Worm (Caenorhabditis elegans) whole organism, young adult: ENCODE measurements around the gene nhr-129.

Source experiments
- B0035.1 ChIP-seq: sonication (generic microtip); optimal IDR thresholded peaks from 2 replicates; lab custom pipeline; 2016; ENCODE audit warnings: missing genetic modification characterization, mild to moderate bottlenecking, missing compliant biosample characterization, missing genotype, missing genetic modification reagents
- B0261.1 ChIP-seq: sonication (generic microtip); optimal IDR thresholded peaks from 2 replicates; lab custom pipeline; 2016; ENCODE audit warnings: mild to moderate bottlenecking, missing genetic modification characterization, moderate library complexity, missing compliant biosample characterization
- D2030.7 ChIP-seq: fragments of 200-800 bp; sonication (Bioruptor generic); IDR thresholded peaks from 2 replicates; pipeline ENCODE4 v1.3.6; 2022; ENCODE audit warnings: missing genetic modification reagents, missing genetic modification characterization, missing compliant biosample characterization
- K12H6.12 ChIP-seq: fragments of 200-800 bp; sonication (Bioruptor generic); optimal IDR thresholded peaks from 2 replicates; lab custom pipeline; 2018; ENCODE audit warnings: mild to moderate bottlenecking, missing genetic modification characterization, missing compliant biosample characterization
- T07F8.4 ChIP-seq: sonication (generic microtip); optimal IDR thresholded peaks from 2 replicates; lab custom pipeline; 2016; ENCODE audit warnings: mild to moderate bottlenecking, missing genetic modification characterization, moderate library complexity, missing compliant biosample characterization
- Y56A3A.18 ChIP-seq: fragments of 200-800 bp; sonication (Bioruptor generic); IDR thresholded peaks from 2 replicates; pipeline ENCODE4 v1.3.6; 2022; ENCODE audit warnings: missing genetic modification reagents, missing genetic modification characterization, missing compliant biosample characterization
- Y95B8A.8 ChIP-seq: fragments of 200-800 bp; sonication (Bioruptor generic); IDR thresholded peaks from 2 replicates; pipeline ENCODE4 v1.3.6; 2022; ENCODE audit warnings: missing genetic modification reagents, missing genetic modification characterization, missing compliant biosample characterization
- athp-1 ChIP-seq: sonication (generic microtip); optimal IDR thresholded peaks from 2 replicates; lab custom pipeline; 2017; ENCODE audit warnings: mild to moderate bottlenecking, missing genetic modification characterization, missing compliant biosample characterization
- attf-5 ChIP-seq: fragments of 200-800 bp; sonication (Bioruptor generic); optimal IDR thresholded peaks from 2 replicates; lab custom pipeline; 2018; ENCODE audit warnings: mild to moderate bottlenecking, missing genetic modification characterization, missing compliant biosample characterization
- cebp-1 ChIP-seq, 2 experiments: fragments of 200-800 bp in 1 of 2; sonication (Bioruptor generic) in 1 of 2; sonication (generic microtip) in 1 of 2; IDR thresholded peaks in 1 of 2; optimal IDR thresholded peaks in 1 of 2; 2 replicates each; pipeline versions ENCODE4 v1.3.6 to Lab custom; 2017 to 2022; ENCODE audit warnings: missing compliant biosample characterization in 2 of 2, missing genetic modification characterization in 2 of 2, mild to moderate bottlenecking in 1 of 2, missing genetic modification reagents in 1 of 2, moderate library complexity in 1 of 2
- dpff-1 ChIP-seq: sonication (generic microtip); optimal IDR thresholded peaks from 2 replicates; lab custom pipeline; 2017; ENCODE audit warnings: mild to moderate bottlenecking, missing genetic modification characterization, missing compliant biosample characterization
- efl-1 ChIP-seq: fragments of 150-350 bp; optimal IDR thresholded peaks from 2 replicates; lab custom pipeline; 2014; ENCODE audit warnings: missing biosample characterization, missing genetic modification reagents, missing genetic modification characterization
- ekl-4 ChIP-seq: fragments of 200-800 bp; sonication (Bioruptor generic); IDR thresholded peaks from 2 replicates; pipeline ENCODE4 v1.3.6; 2022; ENCODE audit warnings: missing genetic modification reagents, missing genetic modification characterization, missing compliant biosample characterization
- fkh-3 ChIP-seq: sonication (generic microtip); optimal IDR thresholded peaks from 2 replicates; lab custom pipeline; 2016; ENCODE audit warnings: mild to moderate bottlenecking, missing genetic modification characterization, missing compliant biosample characterization
- hlh-26 ChIP-seq: fragments of 200-800 bp; sonication (Bioruptor generic); conservative IDR thresholded peaks from 2 replicates; pipeline ENCODE4 v1.3.6; 2022; ENCODE audit warnings: missing genetic modification reagents, missing genetic modification characterization, missing compliant biosample characterization
- hmg-1.2 ChIP-seq: fragments of 200-800 bp; sonication (Bioruptor generic); IDR thresholded peaks from 2 replicates; pipeline ENCODE4 v1.3.6; 2022; ENCODE audit warnings: missing genetic modification reagents, missing genetic modification characterization, missing compliant biosample characterization
- hsf-1 ChIP-seq: fragments of 200-800 bp; sonication (Bioruptor generic); IDR thresholded peaks from 2 replicates; pipeline ENCODE4 v1.3.6; 2022; ENCODE audit warnings: missing genetic modification reagents, missing genetic modification characterization, missing compliant biosample characterization
- lin-35 ChIP-seq, 3 experiments: fragments of 150-350 bp in 2 of 3; sonication (generic microtip) in 1 of 3; optimal IDR thresholded peaks; 2 replicates each; lab custom pipeline; 2014 to 2018; ENCODE audit warnings: missing biosample characterization in 3 of 3, missing genetic modification characterization in 3 of 3, missing genetic modification reagents in 3 of 3
- lin-40 ChIP-seq: sonication (generic microtip); optimal IDR thresholded peaks from 2 replicates; lab custom pipeline; 2016; ENCODE audit warnings: missing genetic modification characterization, mild to moderate bottlenecking, missing compliant biosample characterization, missing genotype, missing genetic modification reagents
- lir-1 ChIP-seq: fragments of 200-800 bp; sonication (Bioruptor generic); conservative IDR thresholded peaks from 2 replicates; pipeline ENCODE4 v1.3.6; 2022; ENCODE audit warnings: missing genetic modification reagents, missing genetic modification characterization, missing compliant biosample characterization
- lsl-1 ChIP-seq: fragments of 200-800 bp; sonication (Bioruptor generic); optimal IDR thresholded peaks from 2 replicates; lab custom pipeline; 2018; ENCODE audit warnings: mild to moderate bottlenecking, missing genetic modification characterization, moderate library complexity, missing compliant biosample characterization
- madf-3 ChIP-seq: fragments of 200-800 bp; sonication (Bioruptor generic); IDR thresholded peaks from 2 replicates; pipeline ENCODE4 v1.3.6; 2022; ENCODE audit warnings: missing genetic modification reagents, missing genetic modification characterization, missing compliant biosample characterization
- madf-6 ChIP-seq: fragments of 200-800 bp; sonication (Bioruptor generic); IDR thresholded peaks from 2 replicates; pipeline ENCODE4 v1.3.6; 2022; ENCODE audit warnings: missing genetic modification reagents, missing genetic modification characterization, missing compliant biosample characterization
- nhr-120 ChIP-seq: fragments of 200-800 bp; sonication (Bioruptor generic); IDR thresholded peaks from 2 replicates; pipeline ENCODE4 v1.3.6; 2022; ENCODE audit warnings: missing genetic modification characterization, missing compliant biosample characterization
- nhr-90 ChIP-seq: sonication (generic microtip); optimal IDR thresholded peaks from 2 replicates; lab custom pipeline; 2016; ENCODE audit warnings: missing genotype, mild to moderate bottlenecking, missing genetic modification characterization, missing compliant biosample characterization
- rcor-1 ChIP-seq: fragments of 200-800 bp; sonication (Bioruptor generic); IDR thresholded peaks from 2 replicates; pipeline ENCODE4 v1.3.6; 2022; ENCODE audit warnings: missing genetic modification reagents, missing genetic modification characterization, missing compliant biosample characterization
- rpc-1 ChIP-seq, 2 experiments: fragments of 150-350 bp in 1 of 2; sonication (generic microtip) in 1 of 2; optimal IDR thresholded peaks; 2 replicates each; lab custom pipeline; 2014 to 2018; ENCODE audit warnings: missing biosample characterization in 1 of 2, missing genetic modification characterization in 1 of 2, missing genetic modification reagents in 1 of 2, missing genotype in 1 of 2
- sdz-38 ChIP-seq: sonication (generic microtip); optimal IDR thresholded peaks from 2 replicates; lab custom pipeline; 2016; ENCODE audit warnings: missing genotype, missing genetic modification characterization, missing compliant biosample characterization
- snpc-1.3 ChIP-seq: sonication (generic microtip); optimal IDR thresholded peaks from 2 replicates; lab custom pipeline; 2017; ENCODE audit warnings: missing genetic modification characterization, mild to moderate bottlenecking, missing compliant biosample characterization, antibody characterized with exemption, moderate library complexity, missing genotype, missing genetic modification reagents; ENCODE audit not compliant: insufficient read depth
- snpc-4 ChIP-seq, 5 experiments: fragments of 150-350 bp in 1 of 5; sonication (generic microtip) in 4 of 5; optimal IDR thresholded peaks; 2 replicates each; lab custom pipeline; 2014 to 2018; ENCODE audit warnings: missing genetic modification characterization in 5 of 5, missing biosample characterization in 3 of 5, antibody characterized with exemption in 2 of 5, mild to moderate bottlenecking in 2 of 5, missing compliant biosample characterization in 2 of 5, missing genotype in 2 of 5, moderate library complexity in 2 of 5, missing genetic modification reagents in 1 of 5
- sptf-2 ChIP-seq: fragments of 200-800 bp; sonication (Bioruptor generic); optimal IDR thresholded peaks from 2 replicates; lab custom pipeline; 2018; ENCODE audit warnings: mild to moderate bottlenecking, missing genetic modification characterization, missing compliant biosample characterization
- tlf-1 ChIP-seq: fragments of 200-800 bp; sonication (Bioruptor generic); optimal IDR thresholded peaks from 2 replicates; lab custom pipeline; 2018; ENCODE audit warnings: mild to moderate bottlenecking, missing genetic modification characterization, missing compliant biosample characterization
- unc-130 ChIP-seq: sonication (generic microtip); optimal IDR thresholded peaks from 2 replicates; lab custom pipeline; 2016; ENCODE audit warnings: missing genetic modification reagents, missing genetic modification characterization, missing compliant biosample characterization
- zfh-2 ChIP-seq: fragments of 200-800 bp; sonication (Bioruptor generic); conservative IDR thresholded peaks from 2 replicates; pipeline ENCODE4 v1.3.6; 2022; ENCODE audit warnings: missing genetic modification reagents, missing genetic modification characterization, missing compliant biosample characterization
- zim-3 ChIP-seq: sonication (generic microtip); optimal IDR thresholded peaks from 2 replicates; lab custom pipeline; 2017; ENCODE audit warnings: mild to moderate bottlenecking, missing genetic modification characterization, moderate library complexity, missing compliant biosample characterization
- ztf-25 ChIP-seq: fragments of 200-800 bp; sonication (Bioruptor generic); IDR thresholded peaks from 2 replicates; pipeline ENCODE4 v1.3.6; 2022; ENCODE audit warnings: missing genetic modification reagents, missing genetic modification characterization, missing compliant biosample characterization
- ztf-6 ChIP-seq: fragments of 200-800 bp; sonication (Bioruptor generic); IDR thresholded peaks from 2 replicates; pipeline ENCODE4 v1.3.6; 2022; ENCODE audit warnings: missing genetic modification reagents, missing genetic modification characterization, missing compliant biosample characterization

Gene nhr-129

DNA sequence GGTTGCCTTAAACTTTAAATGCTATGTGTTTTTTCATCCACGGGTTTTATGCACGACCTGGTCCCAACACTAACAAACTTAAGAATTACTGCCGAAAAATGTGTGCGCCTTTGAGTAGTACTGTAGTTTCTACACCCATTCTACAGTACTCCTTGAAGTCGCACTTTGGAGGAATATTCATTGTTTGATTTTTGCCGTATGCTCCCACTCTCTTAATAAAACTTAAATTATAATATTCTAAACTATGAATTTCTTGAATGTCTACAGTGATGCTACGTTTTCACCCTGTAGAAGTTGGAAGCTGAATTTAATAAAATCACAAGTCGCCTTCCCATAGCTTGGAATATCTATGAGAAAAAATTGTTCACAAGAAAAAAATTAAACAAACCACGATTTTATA lies 21.0 kb downstream of the nhr-129 start (continued):
- TF ChIP-seq cebp-1 (GFP tag; IDR thresholded peaks at IDR 0.05; lab: Robert Waterston, UW) = no peak
- peak; percentile 17 for TF ChIP-seq cebp-1 (tag; optimal IDR thresholded peaks at IDR 0.05; lab: Kevin White, UChicago)
- TF ChIP-seq nhr-120 (GFP tag; lab: Robert Waterston, UW) = no peak
- peak; percentile 75 for TF ChIP-seq madf-6 (GFP tag; lab: Robert Waterston, UW)
- TF ChIP-seq ekl-4 (GFP tag; lab: Robert Waterston, UW) = peak; percentile 72; the same call in 1 of the 2 replicates
- TF ChIP-seq attf-5 (GFP tag; lab: Kevin White, UChicago) = no peak
- peak; percentile 68 for TF ChIP-seq hsf-1 (GFP tag; lab: Robert Waterston, UW)
- TF ChIP-seq ztf-6 (GFP tag; lab: Robert Waterston, UW) = no peak
- peak; percentile 54 for TF ChIP-seq tlf-1 (GFP tag; lab: Kevin White, UChicago)
- no peak for TF ChIP-seq B0035.1
- TF ChIP-seq unc-130 (GFP tag; lab: Kevin White, UChicago) = peak; percentile 13
- no peak for TF ChIP-seq zfh-2
- peak; percentile 24 for TF ChIP-seq lsl-1 (GFP tag; lab: Kevin White, UChicago)
- TF ChIP-seq lir-1 (GFP tag; lab: Robert Waterston, UW) = no peak
- TF ChIP-seq T07F8.4 (tag; lab: Kevin White, UChicago) = no peak
- TF ChIP-seq rpc-1 (optimal IDR thresholded peaks at IDR 0.05; lab: Kevin White, UChicago) = no peak
- no peak for TF ChIP-seq rpc-1 (tag; optimal IDR thresholded peaks at IDR 0.05; lab: Kevin White, UChicago)
- 0 out of 2 replicates have a peak, but pooled peaks have one; percentile 48 for TF ChIP-seq Y95B8A.8 (GFP tag; lab: Robert Waterston, UW)
- TF ChIP-seq efl-1 = no peak
- no peak for TF ChIP-seq nhr-90 (tag; lab: Kevin White, UChicago)
- no peak for TF ChIP-seq lin-40
- TF ChIP-seq hmg-1.2 (GFP tag; lab: Robert Waterston, UW) = peak; percentile 36; the same call in 1 of the 2 replicates
- no peak for TF ChIP-seq zim-3 (tag; lab: Kevin White, UChicago)
- TF ChIP-seq athp-1 (tag; lab: Kevin White, UChicago) = no peak
- TF ChIP-seq hlh-26 (GFP tag; lab: Robert Waterston, UW) = no peak
- TF ChIP-seq snpc-1.3 (tag; lab: Kevin White, UChicago) = no peak
- TF ChIP-seq snpc-4 (GFP tag; optimal IDR thresholded peaks at IDR 0.05; lab: Kevin White, UChicago) = peak; percentile 10
- peak in 1 of 4 experiments; percentile 21 for TF ChIP-seq snpc-4 (tag; optimal IDR thresholded peaks at IDR 0.05; lab: Kevin White, UChicago)
- no peak for TF ChIP-seq dpff-1 (tag; lab: Kevin White, UChicago)
- peak; percentile 54; the same call in 1 of the 2 replicates for TF ChIP-seq D2030.7 (GFP tag; lab: Robert Waterston, UW)
- no peak for TF ChIP-seq fkh-3
- no peak for TF ChIP-seq B0261.1 (tag; lab: Kevin White, UChicago)
- TF ChIP-seq lin-35 (GFP tag; optimal IDR thresholded peaks at IDR 0.05; lab: Kevin White, UChicago) = no peak
- no peak for TF ChIP-seq sptf-2 (GFP tag; lab: Kevin White, UChicago)
- no peak for TF ChIP-seq K12H6.12 (tag; lab: Kevin White, UChicago)
- TF ChIP-seq sdz-38 (tag; lab: Kevin White, UChicago) = no peak
- no peak for TF ChIP-seq Y56A3A.18 (GFP tag; lab: Robert Waterston, UW)
- 0 out of 2 replicates have a peak, but pooled peaks have one; percentile 53 for TF ChIP-seq ztf-25 (GFP tag; lab: Robert Waterston, UW)
- TF ChIP-seq rcor-1 (GFP tag; lab: Robert Waterston, UW) = 0 out of 2 replicates have a peak, but pooled peaks have one; percentile 14
- peak; percentile 63; the same call in 1 of the 2 replicates for TF ChIP-seq madf-3 (GFP tag; lab: Robert Waterston, UW)
